Worm (Caenorhabditis elegans) whole organism, L2 larva: ENCODE measurements around the gene egl-44.
A peak's percentile ranks its signal among the peaks of the same experiment; 100 is the strongest.

Experiments used
- C34F6.9 ChIP-seq: fragments of 150-350 bp; optimal IDR thresholded peaks from 2 replicates; lab custom pipeline; 2014; ENCODE audit warnings: missing biosample characterization, missing genetic modification characterization
- F13H6.1 ChIP-seq: sonication (generic microtip); optimal IDR thresholded peaks from 2 replicates; lab custom pipeline; 2016; ENCODE audit warnings: missing genetic modification characterization, missing compliant biosample characterization
- ZK546.5 ChIP-seq: sonication (generic microtip); optimal IDR thresholded peaks from 2 replicates; lab custom pipeline; 2017; ENCODE audit warnings: missing biosample characterization, missing genetic modification characterization
- alr-1 ChIP-seq: fragments of 150-350 bp; optimal IDR thresholded peaks from 2 replicates; lab custom pipeline; 2014; ENCODE audit warnings: missing biosample characterization, missing genetic modification characterization
- aly-2 ChIP-seq: fragments of 150-350 bp; optimal IDR thresholded peaks from 2 replicates; lab custom pipeline; 2014; ENCODE audit warnings: missing biosample characterization, missing genetic modification characterization
- blmp-1 ChIP-seq: sonication (generic microtip); optimal IDR thresholded peaks from 2 replicates; lab custom pipeline; 2017; ENCODE audit warnings: missing genetic modification characterization, mild to moderate bottlenecking, missing compliant biosample characterization, antibody characterized with exemption, moderate library complexity; ENCODE audit not compliant: insufficient read depth
- ceh-82 ChIP-seq: fragments of 150-350 bp; optimal IDR thresholded peaks from 2 replicates; lab custom pipeline; 2014; ENCODE audit warnings: missing biosample characterization, missing genetic modification characterization
- crh-2 ChIP-seq: sonication (generic microtip); optimal IDR thresholded peaks from 2 replicates; lab custom pipeline; 2017; ENCODE audit warnings: missing biosample characterization, missing genetic modification characterization
- dmd-4 ChIP-seq: sonication (generic microtip); optimal IDR thresholded peaks from 2 replicates; lab custom pipeline; 2017; ENCODE audit warnings: missing biosample characterization, missing genetic modification characterization
- egl-27 ChIP-seq: sonication (generic microtip); optimal IDR thresholded peaks from 3 replicates; lab custom pipeline; 2017; ENCODE audit warnings: missing biosample characterization, missing genetic modification reagents, missing genetic modification characterization
- elt-3 ChIP-seq: sonication (generic microtip); optimal IDR thresholded peaks from 2 replicates; lab custom pipeline; 2017; ENCODE audit warnings: missing biosample characterization, missing genetic modification characterization
- fos-1 ChIP-seq: fragments of 150-350 bp; optimal IDR thresholded peaks from 2 replicates; lab custom pipeline; 2014; ENCODE audit warnings: missing biosample characterization, missing genetic modification characterization
- gmeb-1 ChIP-seq: fragments of 150-350 bp; optimal IDR thresholded peaks from 2 replicates; lab custom pipeline; 2014; ENCODE audit warnings: missing biosample characterization, missing genetic modification characterization
- lin-11 ChIP-seq: fragments of 150-350 bp; sonication (generic microtip); optimal IDR thresholded peaks from 2 replicates; lab custom pipeline; 2014; ENCODE audit warnings: missing biosample characterization, missing genetic modification characterization, inconsistent platforms, mixed read lengths
- lin-13 ChIP-seq: fragments of 150-350 bp; optimal IDR thresholded peaks from 2 replicates; lab custom pipeline; 2014; ENCODE audit warnings: missing biosample characterization, missing genetic modification reagents, missing genetic modification characterization
- lsy-2 ChIP-seq, 2 experiments: fragments of 150-350 bp in 1 of 2; sonication (generic microtip) in 1 of 2; optimal IDR thresholded peaks; 2 replicates each; lab custom pipeline; 2014 to 2017; ENCODE audit warnings: missing biosample characterization in 2 of 2, missing genetic modification characterization in 2 of 2
- mab-5 ChIP-seq: fragments of 150-350 bp; optimal IDR thresholded peaks from 2 replicates; lab custom pipeline; 2014; ENCODE audit warnings: missing biosample characterization, missing genetic modification characterization
- mbf-1 ChIP-seq: sonication (generic microtip); optimal IDR thresholded peaks from 2 replicates; lab custom pipeline; 2017; ENCODE audit warnings: missing biosample characterization, missing genetic modification characterization
- mdl-1 ChIP-seq, 2 experiments: fragments of 150-350 bp in 1 of 2; sonication (generic microtip) in 1 of 2; optimal IDR thresholded peaks; 2 replicates each; lab custom pipeline; 2017; ENCODE audit warnings: missing biosample characterization in 2 of 2, missing genetic modification characterization in 2 of 2
- nhr-11 ChIP-seq: fragments of 150-350 bp; optimal IDR thresholded peaks from 2 replicates; lab custom pipeline; 2014; ENCODE audit warnings: missing biosample characterization, missing genetic modification characterization
- nhr-12 ChIP-seq: fragments of 150-350 bp; optimal IDR thresholded peaks from 2 replicates; lab custom pipeline; 2014; ENCODE audit warnings: missing biosample characterization, missing genetic modification characterization
- nhr-129 ChIP-seq: fragments of 150-350 bp; optimal IDR thresholded peaks from 2 replicates; lab custom pipeline; 2014; ENCODE audit warnings: missing biosample characterization, missing genetic modification characterization
- nhr-21 ChIP-seq: fragments of 150-350 bp; optimal IDR thresholded peaks from 2 replicates; lab custom pipeline; 2014; ENCODE audit warnings: missing biosample characterization, missing genetic modification characterization
- nhr-237 ChIP-seq: fragments of 150-350 bp; optimal IDR thresholded peaks from 2 replicates; lab custom pipeline; 2014; ENCODE audit warnings: missing biosample characterization, missing genetic modification characterization
- nhr-25 ChIP-seq: fragments of 150-350 bp; sonication (generic microtip); optimal IDR thresholded peaks from 3 replicates; lab custom pipeline; 2014; ENCODE audit warnings: missing biosample characterization, missing genetic modification characterization
- nhr-6 ChIP-seq: fragments of 150-350 bp; optimal IDR thresholded peaks from 2 replicates; lab custom pipeline; 2014; ENCODE audit warnings: missing biosample characterization, missing genetic modification characterization
- nhr-77 ChIP-seq: fragments of 150-350 bp; optimal IDR thresholded peaks from 2 replicates; lab custom pipeline; 2014; ENCODE audit warnings: missing biosample characterization, missing genetic modification characterization
- peb-1 ChIP-seq: fragments of 150-350 bp; optimal IDR thresholded peaks from 2 replicates; lab custom pipeline; 2014; ENCODE audit warnings: missing biosample characterization, missing genetic modification characterization
- sma-3 ChIP-seq: sonication (generic microtip); optimal IDR thresholded peaks from 2 replicates; lab custom pipeline; 2016; ENCODE audit warnings: missing genetic modification reagents, missing genetic modification characterization, missing compliant biosample characterization
- sma-9 ChIP-seq, 2 experiments: fragments of 150-350 bp in 1 of 2; sonication (generic microtip) in 1 of 2; optimal IDR thresholded peaks; 2 replicates each; lab custom pipeline; 2014 to 2016; ENCODE audit warnings: missing genetic modification characterization in 2 of 2, mild to moderate bottlenecking in 1 of 2, missing biosample characterization in 1 of 2, missing compliant biosample characterization in 1 of 2, missing genetic modification reagents in 1 of 2, moderate library complexity in 1 of 2
- snpc-4 ChIP-seq: fragments of 150-350 bp; optimal IDR thresholded peaks from 2 replicates; lab custom pipeline; 2014; ENCODE audit warnings: missing biosample characterization, missing genetic modification characterization
- unc-55 ChIP-seq: fragments of 150-350 bp; sonication (generic microtip); optimal IDR thresholded peaks from 3 replicates; lab custom pipeline; 2014; ENCODE audit warnings: missing biosample characterization, missing genetic modification reagents, missing genetic modification characterization
- unc-62 ChIP-seq: fragments of 150-350 bp; optimal IDR thresholded peaks from 2 replicates; lab custom pipeline; 2014; ENCODE audit warnings: missing biosample characterization, missing genetic modification reagents, missing genetic modification characterization
- zag-1 ChIP-seq: fragments of 150-350 bp; optimal IDR thresholded peaks from 2 replicates; lab custom pipeline; 2014; ENCODE audit warnings: missing biosample characterization, missing genetic modification characterization
- ztf-1 ChIP-seq: fragments of 200-800 bp; sonication (Bioruptor generic); conservative IDR thresholded peaks from 2 replicates; pipeline ENCODE4 v1.3.6; 2022; ENCODE audit warnings: missing genetic modification characterization, missing compliant biosample characterization
- ztf-4 ChIP-seq: fragments of 150-350 bp; optimal IDR thresholded peaks from 2 replicates; lab custom pipeline; 2014; ENCODE audit warnings: missing biosample characterization, missing genetic modification characterization

egl-44 gene

DNA sequence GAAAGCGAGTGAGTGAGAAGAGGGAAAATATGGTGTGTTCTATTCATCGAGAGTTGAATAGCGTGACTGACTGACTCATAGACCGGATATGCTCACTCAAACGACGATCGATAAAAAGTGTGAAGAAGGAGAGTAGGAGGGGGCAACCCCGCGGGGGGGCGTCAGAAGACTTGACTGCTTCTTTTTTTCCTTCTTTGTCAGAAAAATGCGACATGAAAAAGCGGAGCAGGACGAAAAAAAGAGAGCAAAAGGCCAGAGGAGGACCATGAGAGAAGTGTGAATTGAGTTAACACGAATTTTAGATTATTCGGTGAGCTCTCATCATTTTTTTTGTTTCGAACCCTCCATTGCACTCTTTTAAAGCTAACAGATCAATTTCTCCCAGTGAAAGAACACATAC, 33.7 kb downstream of the egl-44 start:
- TF ChIP-seq sma-9 (GFP tag; optimal IDR thresholded peaks at IDR 0.05; lab: Kevin White, UChicago): peak; percentile 34
- TF ChIP-seq sma-9 (tag; optimal IDR thresholded peaks at IDR 0.05; lab: Kevin White, UChicago): no peak
- TF ChIP-seq unc-62 (GFP tag; lab: Kevin White, UChicago): no peak
- TF ChIP-seq ceh-82 (tag; lab: Kevin White, UChicago): no peak
- no peak for TF ChIP-seq gmeb-1 (tag; lab: Kevin White, UChicago)
- peak in 1 of 2 experiments; percentile 6 for TF ChIP-seq lsy-2 (tag; optimal IDR thresholded peaks at IDR 0.05; lab: Kevin White, UChicago)
- no peak for TF ChIP-seq C34F6.9 (tag; lab: Kevin White, UChicago)
- peak; percentile 23 for TF ChIP-seq zag-1 (tag; lab: Kevin White, UChicago)

DNA sequence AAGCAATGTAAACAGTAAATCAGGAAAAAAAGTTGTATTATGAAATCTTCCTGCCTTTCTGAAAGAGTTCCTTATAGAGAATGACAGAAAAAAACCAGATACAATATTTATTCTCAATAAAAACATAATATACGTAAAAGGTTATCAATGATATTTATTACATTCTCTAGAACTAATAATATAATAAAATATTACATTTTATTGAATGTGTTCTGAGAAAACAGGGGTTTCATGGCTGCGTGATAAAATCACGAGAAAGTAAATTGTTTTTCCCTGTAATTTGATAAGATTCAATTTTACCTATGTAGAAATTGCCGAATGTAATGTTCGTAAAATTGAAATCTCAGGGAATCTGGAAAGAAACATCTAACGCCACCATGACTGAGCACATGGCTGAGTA, 36.4 kb downstream of the egl-44 start:
- TF ChIP-seq dmd-4 (tag; lab: Kevin White, UChicago) (peak; percentile 54), crh-2 (tag; lab: Kevin White, UChicago) (no peak), nhr-21 (tag; lab: Kevin White, UChicago) (peak; percentile 16), egl-27 (tag; lab: Kevin White, UChicago) (no peak)
- TF ChIP-seq, all 48 proteins: peak for 2

DNA sequence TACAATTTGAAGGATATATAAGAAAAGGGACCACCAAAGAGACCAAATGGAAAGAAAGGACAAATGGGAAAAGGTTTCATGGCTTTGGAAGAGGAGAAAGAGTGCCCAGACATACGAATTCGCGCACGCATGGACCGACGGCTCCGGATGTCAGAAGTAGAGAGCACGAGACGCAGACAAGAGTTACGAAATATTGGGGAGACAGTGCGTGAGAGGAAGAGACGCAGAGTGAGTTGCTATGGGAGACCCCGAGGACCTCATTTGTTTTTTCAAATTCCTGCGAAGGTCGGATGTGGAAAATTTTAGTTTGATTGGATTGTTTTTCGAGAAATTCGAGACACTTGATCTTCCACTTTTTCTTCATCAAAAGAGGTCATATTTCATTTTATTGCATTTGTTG, 38.0 kb downstream of the egl-44 start:
- TF ChIP-seq nhr-11 (tag; lab: Kevin White, UChicago): no peak
- no peak for TF ChIP-seq alr-1 (tag; lab: Kevin White, UChicago)
- TF ChIP-seq sma-9 (GFP tag; optimal IDR thresholded peaks at IDR 0.05; lab: Kevin White, UChicago): peak; percentile 2
- TF ChIP-seq sma-9 (tag; optimal IDR thresholded peaks at IDR 0.05; lab: Kevin White, UChicago): no peak
- peak; percentile 16 for TF ChIP-seq F13H6.1 (tag; lab: Kevin White, UChicago)
- peak; percentile 31 for TF ChIP-seq zag-1 (tag; lab: Kevin White, UChicago)
- TF ChIP-seq lin-11 (tag; lab: Kevin White, UChicago): peak; percentile 55
- TF ChIP-seq crh-2 (tag; lab: Kevin White, UChicago): no peak
- TF ChIP-seq nhr-237 (tag; lab: Kevin White, UChicago): no peak
- no peak for TF ChIP-seq nhr-21 (tag; lab: Kevin White, UChicago)
- peak; percentile 26 for TF ChIP-seq unc-55 (GFP tag; lab: Kevin White, UChicago)
- no peak for TF ChIP-seq nhr-12 (tag; lab: Kevin White, UChicago)
- TF ChIP-seq nhr-25: no peak
- TF ChIP-seq mab-5 (tag; lab: Kevin White, UChicago): no peak
- no peak for TF ChIP-seq mdl-1 (tag; optimal IDR thresholded peaks at IDR 0.05; lab: Kevin White, UChicago)
- TF ChIP-seq lsy-2 (tag; optimal IDR thresholded peaks at IDR 0.05; lab: Kevin White, UChicago): peak in 1 of 2 experiments; percentile 21
- TF ChIP-seq nhr-129 (tag; lab: Kevin White, UChicago): peak; percentile 32
- TF ChIP-seq peb-1 (tag; lab: Kevin White, UChicago): no peak
- peak; percentile 23 for TF ChIP-seq snpc-4 (tag; lab: Kevin White, UChicago)
- TF ChIP-seq C34F6.9 (tag; lab: Kevin White, UChicago): peak; percentile 39

DNA sequence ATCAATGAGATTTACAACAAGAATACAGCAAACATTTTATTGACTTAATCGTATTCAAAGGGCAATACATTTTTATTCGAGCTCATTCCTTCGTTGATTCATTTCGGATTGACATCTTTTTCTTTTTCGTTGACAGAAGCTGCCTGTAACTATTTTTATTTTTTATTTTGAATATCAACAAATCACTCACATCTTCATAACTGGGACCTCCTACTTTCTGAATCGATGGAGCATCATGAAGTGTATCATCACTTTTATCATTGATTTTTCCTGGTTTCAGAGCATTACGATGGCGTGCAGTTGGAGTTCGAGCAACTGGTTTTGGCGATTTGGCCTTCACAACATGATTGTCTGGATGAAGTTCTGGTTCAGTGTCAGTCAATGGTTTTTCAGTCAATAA, 39.4 kb downstream of the egl-44 start, which contains the start of gene B0034.1:
Gene B0034.1, plus strand, starts transcription at position 301 of the 400 bp plus-strand sequence.
- TF ChIP-seq ZK546.5 (tag; lab: Kevin White, UChicago) (no peak), nhr-12 (tag; lab: Kevin White, UChicago) (no peak), crh-2 (tag; lab: Kevin White, UChicago) (no peak), mdl-1 (tag; optimal IDR thresholded peaks at IDR 0.05; lab: Kevin White, UChicago) (no peak)

DNA sequence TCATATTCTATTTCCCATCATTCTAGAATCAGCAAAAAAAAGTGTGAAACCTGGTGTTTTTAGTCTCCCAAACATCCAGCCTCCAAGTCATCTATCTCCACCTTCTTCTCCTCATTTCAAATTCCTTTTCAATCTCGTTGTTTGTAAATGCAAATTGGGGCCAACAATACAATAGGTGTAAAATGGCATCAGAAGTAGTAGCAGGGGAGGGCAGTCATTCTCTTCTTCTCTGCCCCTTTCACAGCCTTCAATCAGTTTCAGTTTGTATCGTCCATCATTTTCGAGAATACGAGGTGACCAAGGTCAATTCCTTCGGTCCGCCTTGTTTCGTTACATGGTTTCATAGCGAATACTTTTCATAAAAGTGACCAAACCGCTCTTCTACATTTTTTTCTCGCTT, 40.7 kb downstream of the egl-44 start, which contains the start of gene B0034.4:
Gene B0034.4, minus strand, starts transcription at position 229 of the 400 bp plus-strand sequence.
- TF ChIP-seq egl-27 (tag; lab: Kevin White, UChicago) (no peak), ztf-4 (tag; lab: Kevin White, UChicago) (no peak), nhr-25 (peak; percentile 4), aly-2 (tag; lab: Kevin White, UChicago) (no peak), blmp-1 (tag; lab: Kevin White, UChicago) (no peak), crh-2 (tag; lab: Kevin White, UChicago) (no peak)

DNA sequence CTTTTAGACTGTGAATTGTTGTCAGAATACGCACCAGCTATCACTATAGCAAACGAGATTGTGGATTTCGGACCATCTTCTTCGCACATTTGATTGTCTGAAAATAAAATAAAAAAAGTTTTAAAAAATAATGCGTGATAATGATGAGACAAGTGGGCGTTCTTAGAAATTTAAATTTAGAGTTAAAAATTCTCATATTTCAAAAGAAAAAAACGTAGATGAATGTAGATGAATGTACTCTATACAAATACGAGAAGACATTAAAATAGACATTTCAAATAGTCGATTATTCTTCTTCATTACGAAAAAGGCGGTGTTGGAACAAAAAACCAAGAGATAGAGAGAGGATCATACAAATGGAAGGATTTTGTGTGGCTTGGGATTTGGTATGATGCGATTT, 46.3 kb downstream of the egl-44 start, which contains the start of gene B0034.5:
Gene B0034.5, minus strand, starts transcription at position 101 of the 400 bp plus-strand sequence.
- TF ChIP-seq gmeb-1 (tag; lab: Kevin White, UChicago) (no peak), egl-27 (tag; lab: Kevin White, UChicago) (no peak), fos-1 (tag; lab: Kevin White, UChicago) (no peak), nhr-237 (tag; lab: Kevin White, UChicago) (no peak), nhr-12 (tag; lab: Kevin White, UChicago) (no peak), dmd-4 (tag; lab: Kevin White, UChicago) (no peak), mbf-1 (tag; lab: Kevin White, UChicago) (no peak), sma-3 (GFP tag; lab: Kevin White, UChicago) (no peak), nhr-6 (no peak), ztf-1 (GFP tag; lab: Robert Waterston, UW) (no peak), blmp-1 (tag; lab: Kevin White, UChicago) (no peak), elt-3 (tag; lab: Kevin White, UChicago) (no peak), nhr-11 (tag; lab: Kevin White, UChicago) (no peak), lin-13 (GFP tag; lab: Kevin White, UChicago) (no peak), lsy-2 (tag; optimal IDR thresholded peaks at IDR 0.05; lab: Kevin White, UChicago) (no peak), nhr-77 (no peak)
